Worm (Caenorhabditis elegans) whole organism, L2 larva: Measurements from ENCODE around the gene pals-31.

Experiments used
- C34F6.9 ChIP-seq: fragments of 150-350 bp; optimal IDR thresholded peaks from 2 replicates; lab custom pipeline; 2014; ENCODE audit warnings: missing biosample characterization, missing genetic modification characterization
- aly-2 ChIP-seq: fragments of 150-350 bp; optimal IDR thresholded peaks from 2 replicates; lab custom pipeline; 2014; ENCODE audit warnings: missing biosample characterization, missing genetic modification characterization
- elt-3 ChIP-seq: sonication (generic microtip); optimal IDR thresholded peaks from 2 replicates; lab custom pipeline; 2017; ENCODE audit warnings: missing biosample characterization, missing genetic modification characterization
- lin-39 ChIP-seq: fragments of 150-350 bp; optimal IDR thresholded peaks from 2 replicates; lab custom pipeline; 2014; ENCODE audit warnings: missing biosample characterization, missing genetic modification reagents, missing genetic modification characterization
- nhr-11 ChIP-seq: fragments of 150-350 bp; optimal IDR thresholded peaks from 2 replicates; lab custom pipeline; 2014; ENCODE audit warnings: missing biosample characterization, missing genetic modification characterization
- skn-1 ChIP-seq: sonication (generic microtip); optimal IDR thresholded peaks from 2 replicates; lab custom pipeline; 2017; ENCODE audit warnings: missing biosample characterization, missing genetic modification characterization
- unc-55 ChIP-seq: fragments of 150-350 bp; sonication (generic microtip); optimal IDR thresholded peaks from 3 replicates; lab custom pipeline; 2014; ENCODE audit warnings: missing biosample characterization, missing genetic modification reagents, missing genetic modification characterization
- zag-1 ChIP-seq: fragments of 150-350 bp; optimal IDR thresholded peaks from 2 replicates; lab custom pipeline; 2014; ENCODE audit warnings: missing biosample characterization, missing genetic modification characterization
- ztf-4 ChIP-seq: fragments of 150-350 bp; optimal IDR thresholded peaks from 2 replicates; lab custom pipeline; 2014; ENCODE audit warnings: missing biosample characterization, missing genetic modification characterization

DNA sequence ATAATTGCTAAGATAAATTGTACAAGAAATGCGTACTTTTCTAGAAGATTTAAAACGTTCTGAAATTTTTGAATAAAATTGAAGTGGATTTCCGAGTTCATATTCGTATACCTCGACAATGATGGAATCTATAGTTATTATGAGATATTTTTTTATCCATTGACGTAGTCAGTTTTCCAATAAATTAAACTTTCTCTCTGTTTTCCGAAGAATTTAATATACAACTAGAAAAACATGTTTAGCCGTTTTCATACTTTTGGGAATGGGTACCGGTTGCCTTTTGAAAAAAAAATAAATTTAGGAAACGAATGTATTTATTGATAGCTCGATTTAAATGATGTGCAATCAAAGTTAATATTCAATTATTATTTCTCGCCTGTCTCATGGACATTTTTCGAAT lies 27.5 kb upstream of the pals-31 start, which contains the start of gene srw-109:
- TF ChIP-seq C34F6.9 (tag; lab: Kevin White, UChicago) (no peak), skn-1 (tag; lab: Kevin White, UChicago) (no peak), ztf-4 (tag; lab: Kevin White, UChicago) (no peak), aly-2 (no peak), nhr-11 (no peak), unc-55 (GFP tag; lab: Kevin White, UChicago) (no peak), zag-1 (no peak), elt-3 (tag; lab: Kevin White, UChicago) (no peak), lin-39 (no peak)
